Fruit fly (Drosophila melanogaster): ENCODE results near the gene Pig1.
"Not testable (repeated sequence)": the region's sequence is repeated elsewhere in the genome, so short reads cannot be mapped to it uniquely, and the experiment has no call there.

The Pig1 gene

dm6 chrX:3255569-3256309, 6.7 kb upstream of the Pig1 start (continued):
- TF ChIP-seq Eip78C (GFP tag): peak; percentile 97
- TF ChIP-seq CG6163 (GFP tag; IDR thresholded peaks at IDR 0.05): peak; percentile 86
- peak; percentile 96 for TF ChIP-seq pdm3 (GFP tag; optimal IDR thresholded peaks at IDR 0.05)
- TF ChIP-seq CG34406 (GFP tag; optimal IDR thresholded peaks at IDR 0.05): peak; percentile 95
- TF ChIP-seq Ets21C (GFP tag; optimal IDR thresholded peaks at IDR 0.05): peak; percentile 90
- TF ChIP-seq CG1621 (tag; optimal IDR thresholded peaks at IDR 0.05): peak; percentile 83
- peak; percentile 63 for TF ChIP-seq fd85E (GFP tag; optimal IDR thresholded peaks at IDR 0.05)
- peak; percentile 98 for TF ChIP-seq topi (GFP tag; optimal IDR thresholded peaks at IDR 0.05)
- TF ChIP-seq OdsH (GFP tag; optimal IDR thresholded peaks at IDR 0.05): peak; percentile 95
- TF ChIP-seq Sox14 (GFP tag; optimal IDR thresholded peaks at IDR 0.05): peak; percentile 97

dm6 chrX:3249789-3250188, 700 bp upstream of the Pig1 start, which contains the start of gene Sgs4:
Gene Sgs4, plus strand, starts transcription at chrX:3250089.
- TF ChIP-seq CG6808 (GFP tag; optimal IDR thresholded peaks at IDR 0.05): no peak
- TF ChIP-seq Met (GFP tag; optimal IDR thresholded peaks at IDR 0.05): no peak
- no peak for TF ChIP-seq CG8119 (GFP tag; IDR thresholded peaks at IDR 0.05)
- TF ChIP-seq CG16779 (tag; optimal IDR thresholded peaks at IDR 0.05): no peak
- no peak for TF ChIP-seq pdm3 (GFP tag; optimal IDR thresholded peaks at IDR 0.05)
- no peak for TF ChIP-seq Eip75B (GFP tag; optimal IDR thresholded peaks at IDR 0.05)
- no peak for TF ChIP-seq Eip78C (GFP tag)
- no peak for TF ChIP-seq svp (GFP tag)
- TF ChIP-seq CG9139 (GFP tag; optimal IDR thresholded peaks at IDR 0.05): no peak
- TF ChIP-seq esn (GFP tag; optimal IDR thresholded peaks at IDR 0.05): no peak

dm6 chrX:3244120-3244519, 5.0 kb downstream of the Pig1 start, which contains the start of gene ng4:
Gene ng4, minus strand, starts transcription at chrX:3244220.
- no peak for TF ChIP-seq CG6276 (GFP tag; optimal IDR thresholded peaks at IDR 0.05)

dm6 chrX:3241984-3242462, 7.1 kb downstream of the Pig1 start, which contains the start of the genes ng3 and ng1:
Gene ng3, minus strand, starts transcription at chrX:3242084.
Gene ng1, plus strand, starts transcription at chrX:3242412.
- TF ChIP-seq Lpt (GFP tag; optimal IDR thresholded peaks at IDR 0.05): no peak
- no peak for TF ChIP-seq CG6808 (GFP tag; optimal IDR thresholded peaks at IDR 0.05)
- no peak for TF ChIP-seq CG6854 (GFP tag; optimal IDR thresholded peaks at IDR 0.05)
- TF ChIP-seq CG31627 (GFP tag; optimal IDR thresholded peaks at IDR 0.05): no peak
- no peak for TF ChIP-seq CG11762 (GFP tag; optimal IDR thresholded peaks at IDR 0.05; ENCODE audit: insufficient read depth)
- TF ChIP-seq cyc (GFP tag; optimal IDR thresholded peaks at IDR 0.05): no peak
- TF ChIP-seq spab (GFP tag; optimal IDR thresholded peaks at IDR 0.05): no peak
- no peak for TF ChIP-seq CG3919 (GFP tag; optimal IDR thresholded peaks at IDR 0.05)
- TF ChIP-seq dsx (GFP tag; optimal IDR thresholded peaks at IDR 0.05; ENCODE audit: poor library complexity, severe bottlenecking): no peak
- no peak for TF ChIP-seq achi (GFP tag; optimal IDR thresholded peaks at IDR 0.05)
- no peak for TF ChIP-seq CG7368 (GFP tag; optimal IDR thresholded peaks at IDR 0.05)
- TF ChIP-seq CG8319 (GFP tag; optimal IDR thresholded peaks at IDR 0.05): no peak
- no peak for TF ChIP-seq Eip93F (GFP tag; optimal IDR thresholded peaks at IDR 0.05)
- TF ChIP-seq fkh (GFP tag; optimal IDR thresholded peaks at IDR 0.05): no peak
- no peak for TF ChIP-seq Gug (GFP tag; IDR thresholded peaks at IDR 0.05)
- TF ChIP-seq svp (GFP tag): no peak
- no peak for TF ChIP-seq CG11902 (GFP tag; optimal IDR thresholded peaks at IDR 0.05)

dm6 chrX:3240471-3240870, 8.6 kb downstream of the Pig1 start, which contains the start of gene ng2:
Gene ng2, minus strand, starts transcription at chrX:3240571.
- not testable (repeated sequence) for TF ChIP-seq CG11762 (GFP tag; optimal IDR thresholded peaks at IDR 0.05; ENCODE audit: insufficient read depth); CG11294 (GFP tag; IDR thresholded peaks at IDR 0.05); achi (GFP tag; optimal IDR thresholded peaks at IDR 0.05)
